Worm (Caenorhabditis elegans): ENCODE measurements around the gene F47E1.4.

- TF ChIP-seq hlh-6 (tag; optimal IDR thresholded peaks at IDR 0.05) (no peak), dmd-4 (tag; optimal IDR thresholded peaks at IDR 0.05; ENCODE audit: borderline replicate concordance) (no peak), odd-2 (tag; optimal IDR thresholded peaks at IDR 0.05) (no peak), hlh-30 (tag; optimal IDR thresholded peaks at IDR 0.05; ENCODE audit: insufficient read depth) (no peak), elt-2 (tag; optimal IDR thresholded peaks at IDR 0.05) (no peak), pqm-1 (tag; optimal IDR thresholded peaks at IDR 0.05) (no peak), ceh-14 (tag; optimal IDR thresholded peaks at IDR 0.05) (no peak), madf-2 (tag; optimal IDR thresholded peaks at IDR 0.05) (no peak), pag-3 (tag; optimal IDR thresholded peaks at IDR 0.05; ENCODE audit: borderline replicate concordance) (no peak), fkh-10 (GFP tag; optimal IDR thresholded peaks at IDR 0.05) (no peak), ceh-9 (tag; optimal IDR thresholded peaks at IDR 0.05) (no peak), tbx-2 (tag; optimal IDR thresholded peaks at IDR 0.05) (no peak), rnt-1 (tag; optimal IDR thresholded peaks at IDR 0.05) (no peak), ceh-30 (tag; optimal IDR thresholded peaks at IDR 0.05) (no peak)
Observed at ce11 chrX:9074497-9074896, 11.9 kb downstream of the F47E1.4 start.

Data from whole organism, late embryonic.